Fruit fly (Drosophila melanogaster) whole organism, embryonic: ENCODE data around the gene dod.

ENCODE experiments used
- Abd-B ChIP-seq: fragments of 200-800 bp; sonication (Bioruptor generic); optimal IDR thresholded peaks from 2 replicates; lab custom pipeline; 2018; ENCODE audit warnings: missing biosample characterization, mild to moderate bottlenecking, missing genetic modification characterization, moderate library complexity
- CG10366 ChIP-seq: fragments of 200-800 bp; sonication (Bioruptor generic); IDR thresholded peaks from 2 replicates; pipeline ENCODE4 v1.3.6; 2022; ENCODE audit warnings: missing biosample characterization, missing genetic modification characterization
- CG11560 ChIP-seq: fragments of 200-800 bp; sonication (Bioruptor generic); IDR thresholded peaks from 3 replicates; pipeline ENCODE4 v1.3.6; 2022; ENCODE audit warnings: missing biosample characterization, missing genetic modification characterization
- CG12744 ChIP-seq: fragments of 200-800 bp; sonication (Bioruptor generic); optimal IDR thresholded peaks from 2 replicates; lab custom pipeline; 2016; ENCODE audit warnings: missing biosample characterization, missing genetic modification characterization
- CG12942 ChIP-seq: fragments of 200-800 bp; sonication (Bioruptor generic); optimal IDR thresholded peaks from 3 replicates; lab custom pipeline; 2016; ENCODE audit warnings: missing biosample characterization, missing genetic modification characterization
- CG13296 ChIP-seq: fragments of 200-800 bp; sonication (Bioruptor generic); optimal IDR thresholded peaks from 3 replicates; lab custom pipeline; 2018; ENCODE audit warnings: missing biosample characterization, mild to moderate bottlenecking, missing genetic modification characterization
- CG13424 ChIP-seq: fragments of 200-800 bp; sonication (Bioruptor generic); optimal IDR thresholded peaks from 2 replicates; lab custom pipeline; 2019; ENCODE audit warnings: missing biosample characterization, mild to moderate bottlenecking, missing genetic modification characterization, moderate library complexity
- CG13775 ChIP-seq: fragments of 200-800 bp; sonication (Bioruptor generic); optimal IDR thresholded peaks from 3 replicates; lab custom pipeline; 2017; ENCODE audit warnings: missing biosample characterization, mild to moderate bottlenecking, missing genetic modification characterization
- CG14050 ChIP-seq: fragments of 200-800 bp; sonication (Bioruptor generic); IDR thresholded peaks from 3 replicates; pipeline ENCODE4 v1.3.6; 2022; ENCODE audit warnings: missing biosample characterization, missing genetic modification characterization
- CG17385 ChIP-seq: fragments of 200-800 bp; sonication (Bioruptor generic); optimal IDR thresholded peaks from 3 replicates; lab custom pipeline; 2018; ENCODE audit warnings: missing biosample characterization, mild to moderate bottlenecking, missing genetic modification characterization
- CG17829 ChIP-seq: fragments of 200-800 bp; optimal IDR thresholded peaks from 2 replicates; lab custom pipeline; 2019; ENCODE audit warnings: missing biosample characterization, mild to moderate bottlenecking, missing genetic modification characterization, moderate library complexity
- CG18599 ChIP-seq: fragments of 200-800 bp; sonication (Bioruptor generic); optimal IDR thresholded peaks from 3 replicates; lab custom pipeline; 2017; ENCODE audit warnings: missing biosample characterization, missing genetic modification characterization, mild to moderate bottlenecking, moderate library complexity, missing genetic modification reagents
- CG2712 ChIP-seq: fragments of 200-800 bp; optimal IDR thresholded peaks from 3 replicates; lab custom pipeline; 2019; ENCODE audit warnings: missing biosample characterization, mild to moderate bottlenecking, missing genetic modification characterization, moderate library complexity
- CG34376 ChIP-seq: fragments of 200-800 bp; sonication (Bioruptor generic); optimal IDR thresholded peaks from 2 replicates; lab custom pipeline; 2018; ENCODE audit warnings: missing biosample characterization, mild to moderate bottlenecking, missing genetic modification characterization
- CG4360 ChIP-seq: fragments of 200-800 bp; sonication (Bioruptor generic); IDR thresholded peaks from 2 replicates; pipeline ENCODE4 v1.3.6; 2022; ENCODE audit warnings: missing biosample characterization, missing genetic modification characterization
- CG4404 ChIP-seq: fragments of 200-800 bp; sonication (Bioruptor generic); IDR thresholded peaks from 2 replicates; pipeline ENCODE4 v1.3.6; 2022; ENCODE audit warnings: missing biosample characterization, missing genetic modification characterization
- CG4820 ChIP-seq: fragments of 200-800 bp; sonication (Bioruptor generic); optimal IDR thresholded peaks from 3 replicates; lab custom pipeline; 2016; ENCODE audit warnings: missing biosample characterization, missing genetic modification characterization
- CTCF ChIP-seq: fragments of 200-800 bp; sonication (Bioruptor generic); optimal IDR thresholded peaks from 2 replicates; lab custom pipeline; 2017; ENCODE audit warnings: missing biosample characterization, mild to moderate bottlenecking, missing genetic modification characterization, moderate library complexity
- Dip2 ChIP-seq: fragments of 200-800 bp; sonication (Bioruptor generic); IDR thresholded peaks from 2 replicates; pipeline ENCODE4 v1.3.6; 2022; ENCODE audit warnings: missing biosample characterization, missing genetic modification characterization
- Dp ChIP-seq: fragments of 200-800 bp; sonication (Bioruptor generic); optimal IDR thresholded peaks from 2 replicates; lab custom pipeline; 2018; ENCODE audit warnings: missing biosample characterization, mild to moderate bottlenecking, missing genetic modification characterization, moderate library complexity
- Med ChIP-seq: fragments of 200-800 bp; sonication (Bioruptor generic); peaks from one replicate; lab custom pipeline; 2016; ENCODE audit warnings: missing biosample characterization, missing genetic modification characterization, mild to moderate bottlenecking, inconsistent platforms, moderate library complexity
- Pdp1 ChIP-seq, 2 experiments: fragments of 200-800 bp; sonication (Bioruptor generic); optimal IDR thresholded peaks; 3 replicates each; lab custom pipeline; 2016; ENCODE audit warnings: missing biosample characterization in 2 of 2, missing genetic modification characterization in 2 of 2, mild to moderate bottlenecking in 1 of 2, moderate library complexity in 1 of 2
- Ssrp ChIP-seq: fragments of 200-800 bp; sonication (Bioruptor generic); optimal IDR thresholded peaks from 2 replicates; lab custom pipeline; 2018; ENCODE audit warnings: missing biosample characterization, mild to moderate bottlenecking, missing genetic modification characterization, moderate library complexity
- TFAM ChIP-seq: fragments of 200-800 bp; sonication (Bioruptor generic); optimal IDR thresholded peaks from 2 replicates; lab custom pipeline; 2017; ENCODE audit warnings: missing biosample characterization, missing genetic modification characterization, inconsistent platforms
- Trl ChIP-seq, 3 experiments: fragments of >200 bp in 2 of 3; fragments of 200-800 bp in 1 of 3; sonication (Bioruptor generic) in 1 of 3; optimal IDR thresholded peaks; 2 replicates in 1 of 3; 3 replicates in 2 of 3; lab custom pipeline; 2016 to 2017; ENCODE audit warnings: missing biosample characterization in 1 of 3, missing genetic modification characterization in 1 of 3
- al ChIP-seq: fragments of 200-800 bp; sonication (Bioruptor generic); IDR thresholded peaks from 2 replicates; pipeline ENCODE4 v1.3.6; 2022; ENCODE audit warnings: missing biosample characterization, missing genetic modification characterization
- ash1 ChIP-seq: fragments of 200-800 bp; sonication (Bioruptor generic); optimal IDR thresholded peaks from 2 replicates; lab custom pipeline; 2018; ENCODE audit warnings: missing biosample characterization, mild to moderate bottlenecking, missing genetic modification characterization
- ato ChIP-seq: fragments of 200-800 bp; sonication (Bioruptor generic); IDR thresholded peaks from 2 replicates; pipeline ENCODE4 v1.3.6; 2022; ENCODE audit warnings: missing biosample characterization, missing genetic modification characterization; ENCODE audit not compliant: partially characterized antibody
- bab2 ChIP-seq: fragments of 200-800 bp; sonication (Bioruptor generic); optimal IDR thresholded peaks from 2 replicates; lab custom pipeline; 2016; ENCODE audit warnings: missing biosample characterization, missing genetic modification characterization
- bsh ChIP-seq, 2 experiments: fragments of 200-800 bp; sonication (Bioruptor generic); optimal IDR thresholded peaks; 2 replicates each; lab custom pipeline; 2017 to 2018; ENCODE audit warnings: mild to moderate bottlenecking in 2 of 2, missing biosample characterization in 2 of 2, missing genetic modification characterization in 2 of 2, moderate library complexity in 1 of 2
- chinmo ChIP-seq: fragments of 200-800 bp; sonication (Bioruptor generic); IDR thresholded peaks from 4 replicates; pipeline ENCODE4 v1.3.6; 2022; ENCODE audit warnings: missing biosample characterization, missing genetic modification characterization; ENCODE audit not compliant: partially characterized antibody
- crol ChIP-seq: fragments of 200-800 bp; sonication (Bioruptor generic); IDR thresholded peaks from 2 replicates; pipeline ENCODE4 v1.3.6; 2022; ENCODE audit warnings: missing biosample characterization, missing genetic modification characterization
- cwo ChIP-seq: fragments of 200-800 bp; sonication (Bioruptor generic); optimal IDR thresholded peaks from 3 replicates; lab custom pipeline; 2017; ENCODE audit warnings: missing biosample characterization, missing genetic modification characterization, mild to moderate bottlenecking, moderate library complexity, missing genetic modification reagents
- ewg ChIP-seq: fragments of 200-800 bp; sonication (Bioruptor generic); optimal IDR thresholded peaks from 3 replicates; lab custom pipeline; 2017; ENCODE audit warnings: mild to moderate bottlenecking, missing biosample characterization, missing genetic modification reagents, missing genetic modification characterization
- exex ChIP-seq: fragments of 200-800 bp; sonication (Bioruptor generic); optimal IDR thresholded peaks from 4 replicates; lab custom pipeline; 2018; ENCODE audit warnings: missing biosample characterization, mild to moderate bottlenecking, missing genetic modification characterization, moderate library complexity
- eyg ChIP-seq: fragments of 200-800 bp; sonication (Bioruptor generic); optimal IDR thresholded peaks from 3 replicates; lab custom pipeline; 2016; ENCODE audit warnings: missing biosample characterization, missing genetic modification characterization
- ftz-f1 ChIP-seq: fragments of 200-800 bp; sonication (Bioruptor generic); optimal IDR thresholded peaks from 2 replicates; lab custom pipeline; 2016; ENCODE audit warnings: missing biosample characterization, missing genetic modification characterization
- gt ChIP-seq: fragments of 200-800 bp; sonication (Bioruptor generic); IDR thresholded peaks from 2 replicates; pipeline ENCODE4 v1.3.6; 2022; ENCODE audit warnings: missing biosample characterization, missing genetic modification characterization
- kni ChIP-seq: fragments of 200-800 bp; sonication (Bioruptor generic); optimal IDR thresholded peaks from 3 replicates; lab custom pipeline; 2017; ENCODE audit warnings: mild to moderate bottlenecking, missing biosample characterization, missing genetic modification reagents, missing genetic modification characterization
- luna ChIP-seq: fragments of 200-800 bp; sonication (Bioruptor generic); optimal IDR thresholded peaks from 2 replicates; lab custom pipeline; 2016; ENCODE audit warnings: missing biosample characterization, missing genetic modification characterization
- mirr ChIP-seq: fragments of 200-800 bp; sonication (Bioruptor generic); optimal IDR thresholded peaks from 3 replicates; lab custom pipeline; 2018; ENCODE audit warnings: missing biosample characterization, mild to moderate bottlenecking, missing genetic modification characterization
- onecut ChIP-seq: fragments of 200-800 bp; sonication (Bioruptor generic); IDR thresholded peaks from 2 replicates; pipeline ENCODE4 v1.3.6; 2022; ENCODE audit warnings: missing biosample characterization, missing genetic modification characterization
- pita ChIP-seq: fragments of 200-800 bp; sonication (Bioruptor generic); optimal IDR thresholded peaks from 2 replicates; lab custom pipeline; 2017; ENCODE audit warnings: missing biosample characterization, mild to moderate bottlenecking, missing genetic modification characterization
- sug ChIP-seq: fragments of 200-800 bp; optimal IDR thresholded peaks from 2 replicates; lab custom pipeline; 2019; ENCODE audit warnings: missing biosample characterization, mild to moderate bottlenecking, missing genetic modification characterization, moderate library complexity
- ttk ChIP-seq: fragments of 200-800 bp; sonication (Bioruptor generic); IDR thresholded peaks from 2 replicates; pipeline ENCODE4 v2.1.2; 2022; ENCODE audit warnings: missing biosample characterization, missing genetic modification characterization
- zf30C ChIP-seq: fragments of 200-800 bp; sonication (Bioruptor generic); optimal IDR thresholded peaks from 3 replicates; lab custom pipeline; 2018; ENCODE audit warnings: missing biosample characterization, mild to moderate bottlenecking, missing genetic modification characterization

dod gene

dm6 chrX:21334522-21335104, 10.5 kb upstream of the dod start (continued):
- TF ChIP-seq Dp (no peak), CG4820 (GFP tag; lab: Kevin White, UChicago) (peak; percentile 21), pita (GFP tag; lab: Kevin White, UChicago) (no peak), Ssrp (tag; lab: Kevin White, UChicago) (peak; percentile 13), ash1 (GFP tag; lab: Kevin White, UChicago) (no peak), CG34376 (no peak), zf30C (GFP tag; lab: Kevin White, UChicago) (peak; percentile 36)

dm6 chrX:21337057-21337456, 8.1 kb upstream of the dod start:
- TF ChIP-seq CG10366 (GFP tag; lab: Robert Waterston, UW) (no peak), mirr (peak; percentile 65), exex (tag; lab: Kevin White, UChicago) (peak; percentile 85), Pdp1 (GFP tag; optimal IDR thresholded peaks at IDR 0.05; lab: Kevin White, UChicago) (peak in 1 of 2 experiments; percentile 69), Abd-B (GFP tag; lab: Kevin White, UChicago) (no peak), Dip2 (no peak), cwo (peak; percentile 69), CTCF (no peak), CG34376 (peak; percentile 56)

- TF ChIP-seq chinmo (GFP tag; lab: Robert Waterston, UW), result 0 out of 4 replicates have a peak, but pooled peaks have one; percentile 18
- peak; percentile 92 for TF ChIP-seq onecut (GFP tag; lab: Robert Waterston, UW)
- TF ChIP-seq Med (GFP tag; lab: Kevin White, UChicago), result peak; percentile 33
- TF ChIP-seq Trl (optimal IDR thresholded peaks at IDR 0.05; lab: Kevin White, UChicago), result peak in 1 of 2 experiments; percentile 6
- no peak for TF ChIP-seq Trl (GFP tag; optimal IDR thresholded peaks at IDR 0.05; lab: Kevin White, UChicago)
- peak; percentile 11 for TF ChIP-seq CG18599 (GFP tag; lab: Kevin White, UChicago)
- no peak for TF ChIP-seq sug (tag; lab: Kevin White, UChicago)
- peak in 1 of 2 experiments; percentile 5 for TF ChIP-seq bsh (GFP tag; optimal IDR thresholded peaks at IDR 0.05; lab: Kevin White, UChicago)
- no peak for TF ChIP-seq CG13775 (GFP tag; lab: Kevin White, UChicago)
- no peak for TF ChIP-seq CG17829 (tag; lab: Kevin White, UChicago)
- TF ChIP-seq CG17385 (GFP tag; lab: Kevin White, UChicago), result peak; percentile 70
- TF ChIP-seq eyg (GFP tag; lab: Kevin White, UChicago), result no peak
- TF ChIP-seq ewg (GFP tag; lab: Kevin White, UChicago), result peak; percentile 86
- peak; percentile 43 for TF ChIP-seq crol (GFP tag; lab: Robert Waterston, UW)
- TF ChIP-seq CG4360 (GFP tag; lab: Robert Waterston, UW), result 0 out of 2 replicates have a peak, but pooled peaks have one; percentile 27
Measured at dm6 chrX:21338153-21338552, 7.0 kb upstream of the dod start.

- TF ChIP-seq CG2712 (tag; lab: Kevin White, UChicago) (peak; percentile 77), luna (GFP tag; lab: Kevin White, UChicago) (peak; percentile 48), ftz-f1 (GFP tag; lab: Kevin White, UChicago) (peak; percentile 68), gt (GFP tag; lab: Robert Waterston, UW) (peak; percentile 67), kni (GFP tag; lab: Kevin White, UChicago) (no peak), CG13424 (tag; lab: Kevin White, UChicago) (peak; percentile 68), CG13296 (GFP tag; lab: Kevin White, UChicago) (peak; percentile 53), CG12942 (GFP tag; lab: Kevin White, UChicago) (peak; percentile 81), CG12744 (GFP tag; lab: Kevin White, UChicago) (peak; percentile 42), CG14050 (GFP tag; lab: Robert Waterston, UW) (peak; percentile 83), al (peak; percentile 86), CG4820 (GFP tag; lab: Kevin White, UChicago) (peak; percentile 71), CG11560 (tag; lab: Robert Waterston, UW) (peak; percentile 75; the same call in 2 of the 3 replicates), ato (no peak), ttk (peak; percentile 88), bab2 (GFP tag; lab: Kevin White, UChicago) (peak; percentile 81), TFAM (GFP tag; lab: Kevin White, UChicago) (no peak), CG4404 (GFP tag; lab: Robert Waterston, UW) (peak; percentile 83)
Measured at dm6 chrX:21339476-21339931, 5.7 kb upstream of the dod start, which contains the start of the genes tty and fliI. Gene tty, minus strand, starts transcription at chrX:21339676. Gene fliI, plus strand, starts transcription at chrX:21339741.
